Worm (Caenorhabditis elegans) whole organism, mixed stage, embryonic: ENCODE results near the gene hint-3.

ENCODE experiments used
- M03D4.4 ChIP-seq: sonication (generic microtip); optimal IDR thresholded peaks from 2 replicates; lab custom pipeline; 2017; ENCODE audit warnings: mild to moderate bottlenecking, missing genetic modification characterization, missing compliant biosample characterization
- bed-3 ChIP-seq: fragments of 200-800 bp; sonication (Bioruptor generic); optimal IDR thresholded peaks from 3 replicates; lab custom pipeline; 2018; ENCODE audit warnings: mild to moderate bottlenecking, missing genetic modification characterization, moderate library complexity, missing compliant biosample characterization
- blmp-1 ChIP-seq: fragments of 150-350 bp; optimal IDR thresholded peaks from 2 replicates; lab custom pipeline; 2014; ENCODE audit warnings: missing biosample characterization, missing genetic modification characterization
- ceh-39 ChIP-seq: fragments of 150-350 bp; optimal IDR thresholded peaks from 2 replicates; lab custom pipeline; 2014; ENCODE audit warnings: missing biosample characterization, missing genetic modification characterization
- ceh-43 ChIP-seq: fragments of 200-800 bp; sonication (Bioruptor generic); optimal IDR thresholded peaks from 2 replicates; lab custom pipeline; 2018; ENCODE audit warnings: mild to moderate bottlenecking, missing genetic modification characterization, moderate library complexity, missing compliant biosample characterization
- ceh-83 ChIP-seq: fragments of 200-800 bp; sonication (Bioruptor generic); optimal IDR thresholded peaks from 2 replicates; lab custom pipeline; 2018; ENCODE audit warnings: mild to moderate bottlenecking, missing genetic modification characterization, missing compliant biosample characterization
- cnd-1 ChIP-seq: fragments of 200-800 bp; sonication (Bioruptor generic); optimal IDR thresholded peaks from 2 replicates; lab custom pipeline; 2018; ENCODE audit warnings: mild to moderate bottlenecking, missing genetic modification characterization, missing compliant biosample characterization
- drap-1 ChIP-seq: fragments of 200-800 bp; sonication (Bioruptor generic); optimal IDR thresholded peaks from 3 replicates; lab custom pipeline; 2018; ENCODE audit warnings: mild to moderate bottlenecking, missing genetic modification characterization, missing compliant biosample characterization
- elt-1 ChIP-seq: sonication (generic microtip); optimal IDR thresholded peaks from 2 replicates; lab custom pipeline; 2017; ENCODE audit warnings: missing genetic modification characterization, mild to moderate bottlenecking, missing compliant biosample characterization, antibody characterized with exemption, moderate library complexity, borderline replicate concordance; ENCODE audit not compliant: insufficient read depth
- elt-3 ChIP-seq: fragments of 150-350 bp; optimal IDR thresholded peaks from 2 replicates; lab custom pipeline; 2014; ENCODE audit warnings: missing biosample characterization, missing genetic modification characterization
- flh-1 ChIP-seq: fragments of 200-800 bp; sonication (Bioruptor generic); optimal IDR thresholded peaks from 2 replicates; lab custom pipeline; 2018; ENCODE audit warnings: mild to moderate bottlenecking, missing genetic modification characterization, moderate library complexity, missing compliant biosample characterization
- ham-2 ChIP-seq: fragments of 200-800 bp; sonication (Bioruptor generic); optimal IDR thresholded peaks from 2 replicates; lab custom pipeline; 2018; ENCODE audit warnings: mild to moderate bottlenecking, missing genetic modification characterization, missing compliant biosample characterization
- hlh-1 ChIP-seq: fragments of 150-350 bp; optimal IDR thresholded peaks from 2 replicates; lab custom pipeline; 2014; ENCODE audit warnings: missing biosample characterization, missing genetic modification reagents, missing genetic modification characterization
- lin-13 ChIP-seq: fragments of 150-350 bp; optimal IDR thresholded peaks from 2 replicates; lab custom pipeline; 2014; ENCODE audit warnings: missing biosample characterization, missing genetic modification characterization
- lsy-2 ChIP-seq: fragments of 150-350 bp; optimal IDR thresholded peaks from 2 replicates; lab custom pipeline; 2014; ENCODE audit warnings: missing biosample characterization, missing genetic modification characterization
- mab-5 ChIP-seq: fragments of 150-350 bp; optimal IDR thresholded peaks from 2 replicates; lab custom pipeline; 2014; ENCODE audit warnings: missing biosample characterization, missing genetic modification characterization
- mep-1 ChIP-seq: fragments of 150-350 bp; optimal IDR thresholded peaks from 2 replicates; lab custom pipeline; 2017; ENCODE audit warnings: missing biosample characterization, missing genetic modification reagents, missing genetic modification characterization, inconsistent platforms
- mls-2 ChIP-seq: sonication (generic microtip); optimal IDR thresholded peaks from 2 replicates; lab custom pipeline; 2016; ENCODE audit warnings: mild to moderate bottlenecking, missing genetic modification characterization, moderate library complexity, missing compliant biosample characterization
- nhr-12 ChIP-seq: fragments of 150-350 bp; optimal IDR thresholded peaks from 2 replicates; lab custom pipeline; 2014; ENCODE audit warnings: missing biosample characterization, missing genetic modification characterization
- nhr-2 ChIP-seq: fragments of 150-350 bp; optimal IDR thresholded peaks from 2 replicates; lab custom pipeline; 2014; ENCODE audit warnings: missing biosample characterization, missing genetic modification characterization
- nhr-237 ChIP-seq: fragments of 150-350 bp; optimal IDR thresholded peaks from 2 replicates; lab custom pipeline; 2014; ENCODE audit warnings: missing biosample characterization, missing genetic modification characterization
- nhr-28 ChIP-seq: fragments of 150-350 bp; optimal IDR thresholded peaks from 2 replicates; lab custom pipeline; 2014; ENCODE audit warnings: missing biosample characterization, missing genetic modification characterization
- nhr-76 ChIP-seq: sonication (generic microtip); optimal IDR thresholded peaks from 2 replicates; lab custom pipeline; 2017; ENCODE audit warnings: missing biosample characterization, missing genetic modification characterization
- pha-4 ChIP-seq: fragments of 150-350 bp; optimal IDR thresholded peaks from 2 replicates; lab custom pipeline; 2018; ENCODE audit warnings: missing biosample characterization, missing genetic modification reagents, missing genetic modification characterization
- sem-2 ChIP-seq: fragments of 200-800 bp; sonication (Bioruptor generic); optimal IDR thresholded peaks from 2 replicates; lab custom pipeline; 2018; ENCODE audit warnings: mild to moderate bottlenecking, missing genetic modification characterization, missing compliant biosample characterization
- snpc-4 ChIP-seq: fragments of 150-350 bp; optimal IDR thresholded peaks from 2 replicates; lab custom pipeline; 2014; ENCODE audit warnings: missing biosample characterization, missing genetic modification characterization
- sptf-1 ChIP-seq: sonication (generic microtip); optimal IDR thresholded peaks from 2 replicates; lab custom pipeline; 2017; ENCODE audit warnings: mild to moderate bottlenecking, missing genetic modification characterization, moderate library complexity, missing compliant biosample characterization
- tbx-8 ChIP-seq: fragments of 200-800 bp; sonication (Bioruptor generic); optimal IDR thresholded peaks from 2 replicates; lab custom pipeline; 2018; ENCODE audit warnings: mild to moderate bottlenecking, missing genetic modification characterization, moderate library complexity, missing compliant biosample characterization
- unc-120 ChIP-seq: sonication (generic microtip); optimal IDR thresholded peaks from 2 replicates; lab custom pipeline; 2017; ENCODE audit warnings: missing genetic modification characterization, missing compliant biosample characterization; ENCODE audit not compliant: poor library complexity, severe bottlenecking
- unc-39 ChIP-seq: fragments of 150-350 bp; optimal IDR thresholded peaks from 2 replicates; lab custom pipeline; 2014; ENCODE audit warnings: missing biosample characterization, missing genetic modification characterization
- unc-62 ChIP-seq: fragments of 150-350 bp; optimal IDR thresholded peaks from 2 replicates; lab custom pipeline; 2014; ENCODE audit warnings: missing biosample characterization, missing genetic modification reagents, missing genetic modification characterization
- zip-8 ChIP-seq: fragments of 150-350 bp; optimal IDR thresholded peaks from 2 replicates; lab custom pipeline; 2014; ENCODE audit warnings: missing biosample characterization, missing genetic modification characterization
- ztf-11 ChIP-seq: fragments of 150-350 bp; optimal IDR thresholded peaks from 2 replicates; lab custom pipeline; 2014; ENCODE audit warnings: missing biosample characterization, missing genetic modification characterization

Gene hint-3

ce11 chrV:7804064-7804800 lies 44.0 kb downstream of the hint-3 start, which contains the start of gene uvs-1:
Gene uvs-1, minus strand, starts transcription at chrV:7804208.
- TF ChIP-seq elt-3 (tag; lab: Kevin White, UChicago) (no peak), unc-39 (tag; lab: Kevin White, UChicago) (no peak), M03D4.4 (tag; lab: Kevin White, UChicago) (no peak), tbx-8 (GFP tag; lab: Kevin White, UChicago) (no peak), lsy-2 (tag; lab: Kevin White, UChicago) (peak; percentile 23), nhr-2 (tag; lab: Kevin White, UChicago) (no peak), unc-120 (no peak), hlh-1 (tag; lab: Kevin White, UChicago) (peak; percentile 62), sem-2 (no peak), zip-8 (tag; lab: Kevin White, UChicago) (no peak), mep-1 (tag; lab: Kevin White, UChicago) (peak; percentile 14)
- TF ChIP-seq, all 35 proteins: peak for 3

ce11 chrV:7804801-7805163 lies 44.5 kb downstream of the hint-3 start, which contains the start of gene xpo-1:
Gene xpo-1, plus strand, starts transcription at chrV:7805064.
- no peak for TF ChIP-seq unc-120
- TF ChIP-seq tbx-8 (GFP tag; lab: Kevin White, UChicago), result no peak
- no peak for TF ChIP-seq nhr-237 (tag; lab: Kevin White, UChicago)
- no peak for TF ChIP-seq drap-1 (GFP tag; lab: Kevin White, UChicago)
- TF ChIP-seq M03D4.4 (tag; lab: Kevin White, UChicago), result no peak
- TF ChIP-seq nhr-12 (tag; lab: Kevin White, UChicago), result no peak
- TF ChIP-seq sem-2, result no peak
- TF ChIP-seq mls-2 (tag; lab: Kevin White, UChicago), result no peak
- TF ChIP-seq nhr-28 (tag; lab: Kevin White, UChicago), result no peak
- no peak for TF ChIP-seq elt-3 (tag; lab: Kevin White, UChicago)
- TF ChIP-seq ham-2 (GFP tag; lab: Kevin White, UChicago), result no peak
- TF ChIP-seq elt-1 (tag; lab: Kevin White, UChicago), result no peak
- TF ChIP-seq cnd-1, result no peak
- TF ChIP-seq bed-3, result no peak
- no peak for TF ChIP-seq mab-5 (tag; lab: Kevin White, UChicago)

- TF ChIP-seq elt-1 (tag; lab: Kevin White, UChicago) (no peak), flh-1 (GFP tag; lab: Kevin White, UChicago) (no peak), zip-8 (tag; lab: Kevin White, UChicago) (no peak), ceh-83 (GFP tag; lab: Kevin White, UChicago) (no peak), ceh-39 (tag; lab: Kevin White, UChicago) (no peak), nhr-12 (tag; lab: Kevin White, UChicago) (no peak), bed-3 (no peak), ztf-11 (tag; lab: Kevin White, UChicago) (no peak), pha-4 (tag; lab: Kevin White, UChicago) (no peak), lin-13 (tag; lab: Kevin White, UChicago) (no peak), elt-3 (tag; lab: Kevin White, UChicago) (no peak), nhr-2 (tag; lab: Kevin White, UChicago) (no peak), unc-39 (tag; lab: Kevin White, UChicago) (no peak), sptf-1 (tag; lab: Kevin White, UChicago) (no peak), snpc-4 (no peak)
Measured at ce11 chrV:7806629-7807028, 46.4 kb downstream of the hint-3 start.

- TF ChIP-seq nhr-237 (tag; lab: Kevin White, UChicago) (no peak), cnd-1 (no peak), sem-2 (no peak), unc-62 (GFP tag; lab: Kevin White, UChicago) (no peak), unc-120 (no peak), nhr-76 (tag; lab: Kevin White, UChicago) (no peak), flh-1 (GFP tag; lab: Kevin White, UChicago) (no peak), ceh-43 (GFP tag; lab: Kevin White, UChicago) (no peak), elt-1 (tag; lab: Kevin White, UChicago) (no peak), mab-5 (tag; lab: Kevin White, UChicago) (no peak), unc-39 (tag; lab: Kevin White, UChicago) (no peak), blmp-1 (tag; lab: Kevin White, UChicago) (no peak), tbx-8 (GFP tag; lab: Kevin White, UChicago) (no peak), M03D4.4 (tag; lab: Kevin White, UChicago) (no peak)
- TF ChIP-seq, all 35 proteins: peak for 0
Measured at ce11 chrV:7808444-7808843, 48.2 kb downstream of the hint-3 start.
